Fruit fly (Drosophila melanogaster) whole organism, embryonic: Measurements from ENCODE around the gene CG15773.
A peak's percentile ranks its signal among the peaks of the same experiment; 100 is the strongest.

Experiments used
- Atf-2 ChIP-seq: fragments of 200-800 bp; sonication (Bioruptor generic); optimal IDR thresholded peaks from 2 replicates; lab custom pipeline; 2016; ENCODE audit warnings: missing biosample characterization, missing genetic modification characterization
- Atf6 ChIP-seq: fragments of 200-800 bp; sonication (Bioruptor generic); IDR thresholded peaks from 2 replicates; pipeline ENCODE4 v1.3.6; 2022; ENCODE audit warnings: missing biosample characterization, missing genetic modification characterization
- CG11247 ChIP-seq: fragments of 200-800 bp; sonication (Bioruptor generic); IDR thresholded peaks from 2 replicates; pipeline ENCODE4 v1.3.6; 2022; ENCODE audit warnings: missing biosample characterization, missing genetic modification characterization
- CG11504 ChIP-seq: fragments of 200-800 bp; sonication (Bioruptor generic); optimal IDR thresholded peaks from 3 replicates; lab custom pipeline; 2019; ENCODE audit warnings: missing biosample characterization, mild to moderate bottlenecking, missing genetic modification characterization, moderate library complexity
- CG11695 ChIP-seq: fragments of 200-800 bp; sonication (Bioruptor generic); IDR thresholded peaks from 3 replicates; pipeline ENCODE4 v1.3.6; 2022; ENCODE audit warnings: missing biosample characterization, missing genetic modification characterization
- CG12155 ChIP-seq: fragments of 200-800 bp; sonication (Bioruptor generic); optimal IDR thresholded peaks from 3 replicates; lab custom pipeline; 2016; ENCODE audit warnings: missing biosample characterization, missing genetic modification characterization
- CG12219 ChIP-seq: fragments of 200-800 bp; sonication (Bioruptor generic); optimal IDR thresholded peaks from 3 replicates; lab custom pipeline; 2018; ENCODE audit warnings: missing biosample characterization, mild to moderate bottlenecking, missing genetic modification characterization
- CG13424 ChIP-seq: fragments of 200-800 bp; sonication (Bioruptor generic); optimal IDR thresholded peaks from 2 replicates; lab custom pipeline; 2019; ENCODE audit warnings: missing biosample characterization, mild to moderate bottlenecking, missing genetic modification characterization, moderate library complexity
- CG14014 ChIP-seq: fragments of 200-800 bp; sonication (Bioruptor generic); IDR thresholded peaks from 2 replicates; pipeline ENCODE4 v1.3.6; 2022; ENCODE audit warnings: missing biosample characterization, missing genetic modification characterization
- CG15073 ChIP-seq: fragments of 200-800 bp; sonication (Bioruptor generic); optimal IDR thresholded peaks from 2 replicates; lab custom pipeline; 2016; ENCODE audit warnings: missing biosample characterization, missing genetic modification characterization
- CG1529 ChIP-seq: fragments of 200-800 bp; sonication (Bioruptor generic); optimal IDR thresholded peaks from 3 replicates; lab custom pipeline; 2018; ENCODE audit warnings: missing biosample characterization, missing genetic modification characterization
- CG15514 ChIP-seq: fragments of 200-800 bp; sonication (Bioruptor generic); optimal IDR thresholded peaks from 3 replicates; lab custom pipeline; 2017; ENCODE audit warnings: missing biosample characterization, missing genetic modification characterization, mild to moderate bottlenecking, moderate library complexity, missing genetic modification reagents
- CG17361 ChIP-seq: fragments of 200-800 bp; sonication (Bioruptor generic); IDR thresholded peaks from 3 replicates; pipeline ENCODE4 v1.3.6; 2022; ENCODE audit warnings: missing biosample characterization, missing genetic modification characterization
- CG18764 ChIP-seq: fragments of 200-800 bp; sonication (Bioruptor generic); optimal IDR thresholded peaks from 3 replicates; lab custom pipeline; 2016; ENCODE audit warnings: missing biosample characterization, missing genetic modification characterization
- CG3065 ChIP-seq: fragments of 200-800 bp; sonication (Bioruptor generic); optimal IDR thresholded peaks from 2 replicates; lab custom pipeline; 2016; ENCODE audit warnings: missing biosample characterization, missing genetic modification characterization
- CG34422 ChIP-seq: fragments of 200-800 bp; sonication (Bioruptor generic); IDR thresholded peaks from 3 replicates; pipeline ENCODE4 v1.3.6; 2022; ENCODE audit warnings: missing biosample characterization, missing genetic modification characterization
- CG4360 ChIP-seq: fragments of 200-800 bp; sonication (Bioruptor generic); IDR thresholded peaks from 2 replicates; pipeline ENCODE4 v1.3.6; 2022; ENCODE audit warnings: missing biosample characterization, missing genetic modification characterization
- CG6813 ChIP-seq: fragments of 200-800 bp; sonication (Bioruptor generic); optimal IDR thresholded peaks from 2 replicates; lab custom pipeline; 2017; ENCODE audit warnings: missing biosample characterization, missing genetic modification characterization, mild to moderate bottlenecking, moderate library complexity, missing genetic modification reagents
- CG7745 ChIP-seq: fragments of 200-800 bp; sonication (Bioruptor generic); optimal IDR thresholded peaks from 2 replicates; lab custom pipeline; 2018; ENCODE audit warnings: missing biosample characterization, mild to moderate bottlenecking, missing genetic modification characterization, moderate library complexity
- CG8478 ChIP-seq: fragments of >200 bp; optimal IDR thresholded peaks from 2 replicates; lab custom pipeline; 2018
- CG9797 ChIP-seq: fragments of 200-800 bp; sonication (Bioruptor generic); optimal IDR thresholded peaks from 3 replicates; lab custom pipeline; 2018; ENCODE audit warnings: missing biosample characterization, mild to moderate bottlenecking, missing genetic modification characterization
- CG9932 ChIP-seq: fragments of 200-800 bp; sonication (Bioruptor generic); IDR thresholded peaks from 2 replicates; pipeline ENCODE4 v1.3.6; 2022; ENCODE audit warnings: missing biosample characterization, missing genetic modification characterization
- Dbx ChIP-seq: fragments of 200-800 bp; sonication (Bioruptor generic); IDR thresholded peaks from 3 replicates; pipeline ENCODE4 v1.3.6; 2022; ENCODE audit warnings: missing biosample characterization, missing genetic modification characterization
- E2f1 ChIP-seq: fragments of 200-800 bp; sonication (Bioruptor generic); IDR thresholded peaks from 2 replicates; pipeline ENCODE4 v1.3.6; 2022; ENCODE audit warnings: missing biosample characterization, missing genetic modification characterization
- E2f2 ChIP-seq: fragments of 200-800 bp; sonication (Bioruptor generic); IDR thresholded peaks from 2 replicates; pipeline ENCODE4 v1.3.6; 2022; ENCODE audit warnings: missing biosample characterization, missing genetic modification characterization
- Gsc ChIP-seq: fragments of 200-800 bp; sonication (Bioruptor generic); IDR thresholded peaks from 2 replicates; pipeline ENCODE4 v1.3.6; 2022; ENCODE audit warnings: missing biosample characterization, missing genetic modification characterization
- Hr78 ChIP-seq, 2 experiments: fragments of 200-800 bp in 1 of 2; fragments of >200 bp in 1 of 2; sonication (Bioruptor generic) in 1 of 2; optimal IDR thresholded peaks; 2 replicates each; lab custom pipeline; 2017 to 2019; ENCODE audit warnings: missing biosample characterization in 2 of 2, missing genetic modification characterization in 2 of 2, mild to moderate bottlenecking in 1 of 2, moderate library complexity in 1 of 2
- Neu2 ChIP-seq: fragments of 200-800 bp; sonication (Bioruptor generic); optimal IDR thresholded peaks from 3 replicates; lab custom pipeline; 2016; ENCODE audit warnings: missing biosample characterization, missing genetic modification characterization, borderline replicate concordance
- NfI ChIP-seq: fragments of 200-800 bp; sonication (Bioruptor generic); optimal IDR thresholded peaks from 3 replicates; lab custom pipeline; 2018; ENCODE audit warnings: missing biosample characterization, mild to moderate bottlenecking, missing genetic modification characterization, moderate library complexity
- Ptx1 ChIP-seq: fragments of 200-800 bp; sonication (Bioruptor generic); IDR thresholded peaks from 2 replicates; pipeline ENCODE4 v1.3.6; 2022; ENCODE audit warnings: missing biosample characterization, missing genetic modification characterization
- Rx ChIP-seq: fragments of 200-800 bp; sonication (Bioruptor generic); IDR thresholded peaks from 2 replicates; pipeline ENCODE4 v1.3.6; 2022; ENCODE audit warnings: missing biosample characterization, missing genetic modification characterization
- Xbp1 ChIP-seq: fragments of 200-800 bp; sonication (Bioruptor generic); optimal IDR thresholded peaks from 3 replicates; lab custom pipeline; 2016; ENCODE audit warnings: missing biosample characterization, mild to moderate bottlenecking, missing genetic modification characterization
- amos ChIP-seq: fragments of 200-800 bp; sonication (Bioruptor generic); IDR thresholded peaks from 2 replicates; pipeline ENCODE4 v1.3.6; 2022; ENCODE audit warnings: missing biosample characterization, missing genetic modification characterization; ENCODE audit not compliant: partially characterized antibody
- bcd ChIP-seq: fragments of 200-800 bp; sonication (Bioruptor generic); optimal IDR thresholded peaks from 2 replicates; lab custom pipeline; 2017; ENCODE audit warnings: missing biosample characterization, mild to moderate bottlenecking, missing genetic modification characterization
- crol ChIP-seq: fragments of 200-800 bp; sonication (Bioruptor generic); IDR thresholded peaks from 2 replicates; pipeline ENCODE4 v1.3.6; 2022; ENCODE audit warnings: missing biosample characterization, missing genetic modification characterization
- dysf ChIP-seq: fragments of 200-800 bp; sonication (Bioruptor generic); IDR thresholded peaks from 3 replicates; pipeline ENCODE4 v1.3.6; 2022; ENCODE audit warnings: missing biosample characterization, missing genetic modification characterization
- gce ChIP-seq: fragments of 200-800 bp; sonication (Bioruptor generic); IDR thresholded peaks from 3 replicates; pipeline ENCODE4 v1.3.6; 2022; ENCODE audit warnings: missing biosample characterization, missing genetic modification characterization
- grn ChIP-seq: fragments of 200-800 bp; sonication (Bioruptor generic); optimal IDR thresholded peaks from 3 replicates; lab custom pipeline; 2017; ENCODE audit warnings: missing biosample characterization, missing genetic modification characterization
- hb ChIP-seq: fragments of 200-800 bp; sonication (Bioruptor generic); IDR thresholded peaks from 3 replicates; pipeline ENCODE4 v1.3.6; 2022; ENCODE audit warnings: missing biosample characterization, missing genetic modification characterization; ENCODE audit not compliant: partially characterized antibody
- hbn ChIP-seq: fragments of 200-800 bp; sonication (Bioruptor generic); IDR thresholded peaks from 2 replicates; pipeline ENCODE4 v1.3.6; 2022; ENCODE audit warnings: missing biosample characterization, missing genetic modification characterization; ENCODE audit not compliant: partially characterized antibody
- mam ChIP-seq: fragments of 200-800 bp; sonication (Bioruptor generic); optimal IDR thresholded peaks from 3 replicates; lab custom pipeline; 2016; ENCODE audit warnings: missing biosample characterization, missing genetic modification characterization
- schlank ChIP-seq: fragments of 200-800 bp; sonication (Bioruptor generic); optimal IDR thresholded peaks from 2 replicates; lab custom pipeline; 2018; ENCODE audit warnings: missing biosample characterization, mild to moderate bottlenecking, missing genetic modification characterization
- shn ChIP-seq: fragments of 200-800 bp; sonication (Bioruptor generic); optimal IDR thresholded peaks from 3 replicates; lab custom pipeline; 2016; ENCODE audit warnings: missing biosample characterization, missing genetic modification characterization
- slou ChIP-seq: fragments of 200-800 bp; sonication (Bioruptor generic); optimal IDR thresholded peaks from 3 replicates; lab custom pipeline; 2016; ENCODE audit warnings: missing biosample characterization, missing genetic modification characterization
- so ChIP-seq: fragments of 200-800 bp; sonication (Bioruptor generic); IDR thresholded peaks from 3 replicates; pipeline ENCODE4 v1.3.6; 2022; ENCODE audit warnings: missing biosample characterization, missing genetic modification characterization
- sr ChIP-seq: fragments of 200-800 bp; sonication (Bioruptor generic); IDR thresholded peaks from 3 replicates; pipeline ENCODE4 v1.3.6; 2022; ENCODE audit warnings: missing biosample characterization, missing genetic modification characterization
- trem ChIP-seq: fragments of 200-800 bp; optimal IDR thresholded peaks from 3 replicates; lab custom pipeline; 2019; ENCODE audit warnings: missing biosample characterization, mild to moderate bottlenecking, missing genetic modification characterization, moderate library complexity
- twi ChIP-seq: fragments of 200-800 bp; optimal IDR thresholded peaks from 2 replicates; lab custom pipeline; 2019; ENCODE audit warnings: missing biosample characterization, mild to moderate bottlenecking, missing genetic modification characterization, moderate library complexity
- unc-4 ChIP-seq: fragments of 200-800 bp; sonication (Bioruptor generic); IDR thresholded peaks from 2 replicates; pipeline ENCODE4 v1.3.6; 2022; ENCODE audit warnings: missing biosample characterization, missing genetic modification characterization; ENCODE audit not compliant: partially characterized antibody
- unpg ChIP-seq: fragments of 200-800 bp; sonication (Bioruptor generic); optimal IDR thresholded peaks from 3 replicates; lab custom pipeline; 2018; ENCODE audit warnings: missing biosample characterization, mild to moderate bottlenecking, missing genetic modification characterization, moderate library complexity
- vvl ChIP-seq: fragments of 200-800 bp; sonication (Bioruptor generic); IDR thresholded peaks from 2 replicates; pipeline ENCODE4 v1.3.6; 2022; ENCODE audit warnings: missing biosample characterization, missing genetic modification characterization

Gene CG15773

dm6 chrX:5735268-5735941 is 2.9 kb downstream of the CG15773 start (continued):
- peak; percentile 85 for TF ChIP-seq unpg (GFP tag; lab: Kevin White, UChicago)
- TF ChIP-seq Rx (GFP tag; lab: Robert Waterston, UW): peak; percentile 53; the same call in 1 of the 2 replicates
- peak; percentile 84 for TF ChIP-seq CG13424 (tag; lab: Kevin White, UChicago)
- peak; percentile 26 for TF ChIP-seq CG18764 (GFP tag; lab: Kevin White, UChicago)
- TF ChIP-seq CG11247 (GFP tag; lab: Robert Waterston, UW): peak; percentile 76
- 0 out of 3 replicates have a peak, but pooled peaks have one; percentile 42 for TF ChIP-seq sr (GFP tag; lab: Robert Waterston, UW)
- TF ChIP-seq grn (GFP tag; lab: Kevin White, UChicago): no peak
- TF ChIP-seq CG8478: no peak
- peak; percentile 81 for TF ChIP-seq Ptx1 (GFP tag; lab: Robert Waterston, UW)
- TF ChIP-seq gce: peak; percentile 74; the same call in 2 of the 3 replicates
- peak; percentile 45 for TF ChIP-seq CG1529 (GFP tag; lab: Kevin White, UChicago)
- peak; percentile 57 for TF ChIP-seq E2f1 (GFP tag; lab: Robert Waterston, UW)
- TF ChIP-seq hb: no peak
- peak; percentile 84 for TF ChIP-seq vvl (GFP tag; lab: Robert Waterston, UW)
- no peak for TF ChIP-seq CG4360 (GFP tag; lab: Robert Waterston, UW)
- TF ChIP-seq Gsc: 0 out of 2 replicates have a peak, but pooled peaks have one; percentile 17
- peak; percentile 18 for TF ChIP-seq bcd (GFP tag; lab: Kevin White, UChicago)
- no peak for TF ChIP-seq unc-4 (GFP tag; lab: Robert Waterston, UW)
- TF ChIP-seq so (GFP tag; lab: Robert Waterston, UW): peak; percentile 80
- TF ChIP-seq Atf-2: peak; percentile 43
- TF ChIP-seq CG7745 (tag; lab: Kevin White, UChicago): no peak
- peak; percentile 51 for TF ChIP-seq CG12219 (GFP tag; lab: Kevin White, UChicago)
- no peak for TF ChIP-seq CG15073
- peak; percentile 83 for TF ChIP-seq CG17361
- TF ChIP-seq Xbp1: peak; percentile 82
- peak; percentile 71 for TF ChIP-seq NfI
- no peak for TF ChIP-seq Neu2 (GFP tag; lab: Kevin White, UChicago)
- TF ChIP-seq CG9797 (GFP tag; lab: Kevin White, UChicago): no peak
- TF ChIP-seq CG12155: peak; percentile 69
- TF ChIP-seq CG6813 (GFP tag; lab: Kevin White, UChicago): peak; percentile 58
- peak; percentile 61 for TF ChIP-seq schlank (tag; lab: Kevin White, UChicago)
- no peak for TF ChIP-seq amos
- TF ChIP-seq twi (tag; lab: Kevin White, UChicago): peak; percentile 47
- peak; percentile 12 for TF ChIP-seq CG3065 (GFP tag; lab: Kevin White, UChicago)
- peak; percentile 72 for TF ChIP-seq mam (GFP tag; lab: Kevin White, UChicago)
- peak in 1 of 2 experiments; percentile 33 for TF ChIP-seq Hr78 (GFP tag; optimal IDR thresholded peaks at IDR 0.05; lab: Kevin White, UChicago)
- TF ChIP-seq slou (GFP tag; lab: Kevin White, UChicago): no peak
- peak; percentile 2 for TF ChIP-seq trem (tag; lab: Kevin White, UChicago)

- peak; percentile 6 for TF ChIP-seq Xbp1
- TF ChIP-seq CG15514: peak; percentile 35
- peak; percentile 69 for TF ChIP-seq Dbx
- TF ChIP-seq CG11695: 0 out of 3 replicates have a peak, but pooled peaks have one; percentile 36
- peak; percentile 49; the same call in 1 of the 3 replicates for TF ChIP-seq dysf (GFP tag; lab: Robert Waterston, UW)
- TF ChIP-seq Atf6 (GFP tag; lab: Robert Waterston, UW): 0 out of 2 replicates have a peak, but pooled peaks have one; percentile 30
- TF ChIP-seq crol (GFP tag; lab: Robert Waterston, UW): peak; percentile 99
- peak; percentile 6 for TF ChIP-seq CG11504 (tag; lab: Kevin White, UChicago)
- TF ChIP-seq CG34422 (GFP tag; lab: Robert Waterston, UW): peak; percentile 80; the same call in 1 of the 3 replicates
- TF ChIP-seq CG14014 (GFP tag; lab: Robert Waterston, UW): 0 out of 2 replicates have a peak, but pooled peaks have one; percentile 8
- TF ChIP-seq E2f2: peak; percentile 12; the same call in 1 of the 2 replicates
- no peak for TF ChIP-seq shn
- TF ChIP-seq CG9932 (GFP tag; lab: Robert Waterston, UW): peak; percentile 57
- no peak for TF ChIP-seq hbn (GFP tag; lab: Robert Waterston, UW)
- 0 out of 2 replicates have a peak, but pooled peaks have one; percentile 24 for TF ChIP-seq Ptx1 (GFP tag; lab: Robert Waterston, UW)
Observed at dm6 chrX:5737157-5737556, 4.6 kb downstream of the CG15773 start.
